Fruit fly (Drosophila melanogaster) S2 (cell line): ENCODE measurements around the gene CG6974.

Experiments
- CG8478 ChIP-seq: fragments of >200 bp; optimal IDR thresholded peaks from 2 replicates; lab custom pipeline; 2018
- CTCF ChIP-seq, 2 experiments: fragments of >200 bp; optimal IDR thresholded peaks; 2 replicates each; lab custom pipeline; 2018

Gene CG6974

DNA sequence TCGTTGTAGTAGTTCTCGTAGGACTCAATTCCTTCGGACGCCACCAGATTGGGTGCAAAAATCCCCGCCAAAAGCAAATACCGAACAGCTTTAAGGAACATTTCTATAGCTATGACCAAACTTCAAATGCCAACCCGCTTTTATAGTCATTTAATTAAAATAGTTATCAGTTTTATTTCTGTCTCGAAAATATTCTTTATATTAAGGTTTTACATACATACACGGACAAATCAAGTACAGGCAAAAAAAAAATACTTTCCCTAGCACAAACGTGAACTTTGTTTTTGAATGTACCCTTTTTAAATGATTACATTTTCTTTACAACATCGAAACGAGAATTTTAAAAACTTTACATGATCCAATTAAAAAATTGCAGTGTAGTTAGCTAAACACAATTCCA lies at the start of gene CG6974:
Gene CG6974, minus strand, starts transcription at position 101 of the 400 bp plus-strand sequence.
- TF ChIP-seq CG8478 (lab: Kevin White, UChicago) (no peak), CTCF (optimal IDR thresholded peaks at IDR 0.05; lab: Kevin White, UChicago) (no peak)

DNA sequence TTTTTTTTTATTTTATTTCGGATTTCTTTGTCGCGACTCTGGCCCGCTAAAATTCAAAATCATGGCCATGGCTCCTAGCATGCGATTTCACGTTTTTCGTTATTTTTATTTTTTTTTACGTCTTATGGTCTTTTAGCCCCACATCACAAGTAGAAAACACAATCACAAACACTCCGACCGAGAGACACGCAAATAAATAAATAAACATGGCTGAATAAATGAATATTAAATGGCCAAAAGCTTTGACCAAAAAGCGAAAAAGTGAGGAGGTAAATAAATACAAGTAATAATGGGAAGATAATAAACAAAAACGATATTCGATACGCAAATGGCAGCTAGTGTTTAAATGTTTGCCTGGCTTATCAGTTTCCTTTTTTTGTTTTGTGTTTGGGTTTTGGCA lies 49.0 kb upstream of the CG6974 start:
- TF ChIP-seq CG8478 (lab: Kevin White, UChicago) (no peak), CTCF (optimal IDR thresholded peaks at IDR 0.05; lab: Kevin White, UChicago) (no peak)

DNA sequence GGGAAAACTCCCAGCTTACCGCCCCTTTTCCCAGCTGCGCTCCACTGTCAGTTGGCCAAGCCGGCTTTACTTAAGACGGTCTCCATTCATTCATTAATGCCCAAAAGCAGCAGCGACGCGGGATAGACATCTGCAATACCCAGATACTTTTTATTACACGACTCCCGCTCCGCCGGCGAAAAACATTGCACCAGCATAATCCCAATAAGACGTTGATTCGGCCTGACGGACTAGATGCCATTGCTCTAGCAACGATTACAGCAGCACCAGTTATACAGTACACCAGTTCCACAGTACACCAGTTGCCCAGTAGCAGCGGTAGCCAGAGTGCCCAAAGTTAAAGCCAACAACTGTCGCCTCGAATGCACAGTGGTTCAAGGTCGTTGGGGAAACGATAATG lies 46.7 kb upstream of the CG6974 start:
- TF ChIP-seq CG8478 (lab: Kevin White, UChicago) (no peak), CTCF (optimal IDR thresholded peaks at IDR 0.05; lab: Kevin White, UChicago) (no peak)

DNA sequence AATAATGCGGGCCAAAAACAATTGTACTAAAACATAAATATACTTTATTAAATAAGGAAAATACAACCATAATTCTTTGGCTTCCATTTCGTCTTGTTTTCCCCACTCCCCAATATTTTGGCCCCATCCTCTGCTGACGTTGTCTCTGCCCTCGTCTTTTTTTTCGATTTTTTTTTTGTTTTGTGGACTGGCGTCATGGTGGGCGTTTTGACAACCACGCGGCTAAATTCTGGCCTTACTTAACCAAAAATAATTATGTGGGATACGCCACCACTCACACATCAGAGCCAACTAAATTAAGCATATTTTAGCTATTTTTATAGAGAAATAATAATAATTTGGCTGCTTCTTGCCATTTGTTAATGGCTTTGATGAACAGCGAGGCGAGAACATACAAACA lies 45.5 kb upstream of the CG6974 start:
- TF ChIP-seq CTCF (optimal IDR thresholded peaks at IDR 0.05; lab: Kevin White, UChicago) (no peak), CG8478 (lab: Kevin White, UChicago) (no peak)

DNA sequence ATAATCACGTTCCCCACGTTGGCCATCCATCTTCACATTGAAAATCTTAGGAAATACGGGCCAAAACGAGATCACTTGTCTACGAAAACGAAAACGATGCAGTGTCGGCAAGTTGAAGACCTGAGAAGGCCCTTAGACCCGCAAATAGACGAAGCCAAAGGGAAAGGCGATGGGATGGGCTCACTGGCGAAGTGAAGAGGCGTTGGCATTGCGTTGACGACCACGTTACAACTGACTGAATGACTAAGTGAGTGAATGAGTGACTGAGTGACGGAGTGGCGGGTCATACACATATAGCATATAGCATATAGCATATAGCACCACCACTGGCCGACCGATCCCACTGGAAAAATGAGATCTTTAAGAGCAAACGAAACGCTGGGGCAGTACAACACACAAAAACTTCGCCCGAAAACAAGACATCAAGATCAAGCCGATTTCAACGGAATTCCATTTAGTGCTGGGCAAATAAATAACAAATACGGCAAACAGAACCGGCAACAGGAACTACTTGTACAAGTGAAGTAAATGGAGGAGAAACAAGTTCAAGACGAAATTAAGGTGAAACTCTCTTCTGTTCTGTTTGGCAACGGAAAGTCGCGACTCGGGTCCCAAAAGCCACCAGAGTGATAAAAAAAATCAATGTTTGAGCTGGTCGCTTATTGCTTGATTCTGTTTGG lies 44.1 kb upstream of the CG6974 start:
- TF ChIP-seq CTCF (optimal IDR thresholded peaks at IDR 0.05; lab: Kevin White, UChicago) = no peak

DNA sequence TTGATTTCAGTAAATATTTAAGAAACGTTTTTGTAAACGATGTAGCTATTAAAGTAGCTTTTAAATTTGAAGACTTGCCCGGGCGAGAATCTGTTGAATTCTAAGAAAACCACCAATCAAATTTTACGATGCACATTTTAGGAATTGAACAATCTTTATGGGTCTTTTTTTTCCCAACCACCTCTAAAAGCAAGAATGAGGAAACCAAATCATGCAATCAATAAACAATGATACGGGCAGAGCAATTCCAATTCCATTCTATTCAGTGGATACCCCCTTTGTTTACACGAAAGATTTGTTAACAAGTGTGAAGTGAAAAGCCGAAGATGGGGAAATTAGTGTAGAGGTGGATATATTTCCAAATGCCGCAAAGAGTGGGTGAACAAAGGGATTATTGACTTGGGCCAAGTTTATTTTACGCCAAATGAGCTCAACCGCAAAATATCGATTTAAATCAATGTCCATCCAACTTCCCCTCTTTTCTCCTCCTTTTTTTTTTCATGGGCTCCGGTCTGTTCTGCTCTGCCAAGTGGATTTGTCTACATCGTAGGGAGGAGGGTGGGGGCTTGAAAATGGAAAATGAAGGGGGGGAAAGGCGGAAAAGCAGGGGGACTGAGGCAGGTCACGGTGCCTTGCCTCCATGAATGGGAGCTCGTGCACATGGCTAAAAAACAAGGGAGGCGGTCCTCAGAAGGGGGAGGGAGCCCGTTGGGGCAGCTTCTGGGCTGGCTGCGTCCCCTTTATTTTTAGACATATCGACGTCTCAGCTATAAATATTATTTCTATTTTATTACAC lies 42.7 kb upstream of the CG6974 start:
- no peak for TF ChIP-seq CG8478 (lab: Kevin White, UChicago)
- no peak for TF ChIP-seq CTCF (optimal IDR thresholded peaks at IDR 0.05; lab: Kevin White, UChicago)

DNA sequence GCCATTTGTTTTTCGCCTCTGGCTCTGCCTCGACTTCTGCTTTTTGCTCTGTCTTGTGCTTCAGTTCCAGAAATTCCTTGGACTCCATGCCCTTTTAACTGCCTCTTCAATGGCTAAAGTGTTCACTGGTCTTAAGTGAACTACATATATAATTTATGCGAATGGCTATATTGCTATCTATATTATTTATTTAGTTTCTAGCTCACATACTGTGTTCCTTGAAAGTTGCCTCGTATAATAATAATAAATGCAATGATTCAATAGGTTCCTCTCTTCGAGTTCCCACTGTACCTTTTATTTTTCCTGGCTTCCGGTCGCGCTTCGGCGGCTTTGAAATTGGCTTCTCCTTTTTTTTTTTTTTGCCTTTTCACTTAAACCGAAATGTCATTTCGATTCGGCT lies 40.6 kb upstream of the CG6974 start:
- TF ChIP-seq CTCF (optimal IDR thresholded peaks at IDR 0.05; lab: Kevin White, UChicago) (no peak), CG8478 (lab: Kevin White, UChicago) (no peak)

DNA sequence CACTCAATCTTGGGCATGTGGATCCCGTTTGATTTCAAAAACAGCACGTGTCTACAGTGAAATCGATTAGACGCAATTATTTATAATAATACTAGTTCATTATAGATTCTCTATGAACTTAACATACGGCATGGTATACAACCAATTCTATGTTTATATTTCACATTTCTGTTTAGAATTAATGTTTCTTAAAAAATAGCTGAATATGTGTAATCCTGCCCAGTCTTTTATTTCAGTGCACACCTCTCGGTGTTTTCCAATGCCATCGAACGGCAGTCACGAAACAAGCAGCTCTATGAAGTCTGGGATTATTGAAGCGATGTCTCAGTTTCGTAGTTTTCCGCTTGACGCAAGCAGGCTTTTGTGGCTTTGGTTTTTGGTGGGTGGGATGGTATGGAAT lies 38.7 kb upstream of the CG6974 start:
- TF ChIP-seq CG8478 (lab: Kevin White, UChicago) = no peak
- TF ChIP-seq CTCF (optimal IDR thresholded peaks at IDR 0.05; lab: Kevin White, UChicago) = no peak

DNA sequence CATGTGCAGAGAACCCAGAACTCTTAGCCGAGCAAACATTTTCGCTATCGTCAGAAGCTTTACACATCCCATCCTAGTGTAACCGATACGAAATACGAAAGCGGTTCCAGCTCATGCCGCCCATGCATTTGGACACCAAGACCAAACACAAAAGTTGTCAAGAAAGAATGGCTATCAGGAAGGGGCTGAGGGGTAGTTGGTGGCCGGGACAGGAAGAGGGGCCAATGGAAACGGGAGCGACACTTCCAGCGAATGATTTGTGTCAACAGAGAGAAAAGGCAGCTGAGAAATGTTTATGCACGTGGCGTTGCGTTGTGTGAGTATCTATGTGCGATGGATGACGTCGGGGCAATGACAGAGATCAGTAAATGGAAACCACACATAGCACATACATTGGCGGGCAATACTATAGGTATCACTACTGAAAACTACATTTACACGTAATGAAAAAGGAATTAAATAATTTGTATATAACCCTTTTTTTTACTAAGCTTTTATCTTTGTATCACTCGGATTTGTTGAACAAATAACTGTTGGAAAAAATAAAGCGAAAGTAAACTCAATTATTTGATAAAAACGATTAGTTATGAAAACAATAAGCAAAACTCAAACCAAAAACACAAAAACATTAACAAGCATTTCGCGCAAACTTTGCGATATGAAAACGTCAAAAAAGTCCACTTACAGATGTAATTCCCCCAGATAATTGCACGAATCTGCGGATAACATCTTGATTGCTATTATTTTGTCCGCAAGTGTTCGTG lies 35.6 kb upstream of the CG6974 start:
- TF ChIP-seq CTCF (optimal IDR thresholded peaks at IDR 0.05; lab: Kevin White, UChicago) (no peak), CG8478 (lab: Kevin White, UChicago) (no peak)

DNA sequence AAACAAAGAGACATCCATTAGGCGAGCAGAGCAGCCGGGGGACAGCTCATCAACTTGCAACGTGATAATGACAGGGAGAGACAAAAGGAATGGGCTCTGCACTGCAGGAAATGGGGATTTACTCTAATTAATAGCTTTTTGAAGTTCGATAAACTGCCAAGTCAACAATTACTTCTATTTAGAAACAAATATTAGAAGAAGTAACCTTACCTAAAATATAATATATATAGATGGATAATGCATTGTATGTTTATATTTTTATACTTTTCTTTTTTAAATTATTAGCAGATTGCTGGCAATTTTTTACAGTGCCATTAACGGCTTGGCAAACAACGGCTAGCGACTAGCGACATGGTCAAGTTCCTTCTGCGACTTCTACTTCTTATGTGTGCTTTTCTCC lies 34.5 kb upstream of the CG6974 start:
- TF ChIP-seq CTCF (optimal IDR thresholded peaks at IDR 0.05; lab: Kevin White, UChicago) (no peak), CG8478 (lab: Kevin White, UChicago) (no peak)

DNA sequence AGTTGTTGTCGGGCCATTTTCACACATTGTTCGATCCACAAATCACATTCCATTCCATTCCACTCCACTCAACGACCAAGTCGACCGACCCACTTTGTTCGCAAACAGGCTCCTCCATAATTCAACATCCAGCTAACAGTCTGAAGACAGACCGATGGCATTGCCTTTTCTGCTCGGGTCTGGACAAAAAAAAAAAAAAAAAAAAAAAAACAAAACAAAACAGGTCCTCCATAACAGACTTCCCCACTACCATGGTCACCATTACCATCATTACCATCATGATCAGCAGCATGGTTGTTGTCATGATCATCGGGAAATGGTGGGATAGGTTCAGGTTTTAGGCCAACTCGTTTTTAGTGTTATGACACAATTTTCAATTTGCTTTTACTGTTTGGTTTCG lies 33.1 kb upstream of the CG6974 start:
- TF ChIP-seq CTCF (optimal IDR thresholded peaks at IDR 0.05; lab: Kevin White, UChicago) (no peak), CG8478 (lab: Kevin White, UChicago) (no peak)

DNA sequence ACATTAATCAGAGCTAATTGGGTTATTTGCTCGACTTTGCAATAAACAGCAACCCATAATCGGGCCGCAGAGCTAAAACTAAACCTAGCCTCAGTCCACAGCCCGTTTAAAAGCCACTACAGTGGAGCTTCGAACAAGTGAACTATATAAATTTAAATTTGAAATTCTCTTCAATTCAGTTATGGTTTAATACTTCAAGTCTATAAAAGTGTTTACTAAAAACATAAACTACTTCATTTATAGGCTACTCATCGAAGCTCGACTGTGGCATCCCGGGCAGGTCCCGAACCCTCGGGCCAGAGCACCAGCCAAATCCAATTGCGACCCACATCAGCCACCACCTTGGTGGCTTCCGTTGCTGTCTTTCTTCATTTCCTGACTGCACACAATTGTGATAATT lies 31.1 kb upstream of the CG6974 start:
- TF ChIP-seq CTCF (optimal IDR thresholded peaks at IDR 0.05; lab: Kevin White, UChicago) = no peak
- TF ChIP-seq CG8478 (lab: Kevin White, UChicago) = no peak

DNA sequence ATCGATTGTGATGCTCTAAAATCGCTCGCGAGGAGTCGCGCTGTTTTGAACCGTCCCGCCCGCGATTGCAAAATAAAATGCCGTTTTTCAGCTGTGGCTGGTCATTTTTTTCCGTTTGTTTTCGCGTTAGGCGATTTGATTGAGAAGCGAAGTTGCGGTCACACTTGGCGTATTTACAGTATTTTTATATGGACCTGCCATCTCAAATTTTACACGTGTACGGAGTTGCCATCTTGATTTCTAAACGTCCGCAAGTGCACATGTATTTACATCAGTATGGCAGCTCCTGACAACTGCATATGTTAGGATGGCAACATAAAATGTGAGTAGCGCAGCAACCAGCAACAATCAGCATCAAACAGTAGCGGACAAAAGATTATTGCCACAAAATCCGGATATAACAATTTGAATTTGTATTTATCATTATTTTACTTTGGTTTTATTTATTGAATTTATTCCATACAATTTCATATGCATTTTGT lies 16.5 kb upstream of the CG6974 start, which contains the start of gene CG6966:
Gene CG6966, minus strand, starts transcription at position 82 of the 482 bp plus-strand sequence.
- TF ChIP-seq CTCF (optimal IDR thresholded peaks at IDR 0.05; lab: Kevin White, UChicago) (peak; percentile 77 to 79), CG8478 (lab: Kevin White, UChicago) (no peak)

DNA sequence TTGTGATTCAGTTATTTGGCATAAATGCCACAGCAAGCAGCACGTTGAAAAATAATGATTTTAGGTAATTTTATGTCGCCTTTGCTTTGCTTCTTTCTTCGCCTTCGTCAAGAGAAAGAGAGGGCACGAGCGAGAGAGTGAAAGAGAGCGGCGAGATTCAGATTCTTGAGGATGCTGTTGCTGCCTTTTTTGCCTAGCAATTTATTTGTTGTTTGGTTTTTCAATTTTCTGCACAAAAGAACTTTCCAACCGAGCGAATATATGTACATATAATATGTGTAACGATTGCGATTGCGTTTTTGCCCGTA lies 15.8 kb upstream of the CG6974 start:
- TF ChIP-seq CG8478 (lab: Kevin White, UChicago) (no peak), CTCF (optimal IDR thresholded peaks at IDR 0.05; lab: Kevin White, UChicago) (no peak)
